Fruit fly (Drosophila melanogaster) whole organism, wandering third instar larva: ENCODE results near the gene CG2021.

Experiments used
- CG9705 ChIP-seq: fragments of 200-800 bp; sonication (Bioruptor generic); optimal IDR thresholded peaks from 2 replicates; lab custom pipeline; 2018; ENCODE audit warnings: missing biosample characterization, mild to moderate bottlenecking, missing genetic modification characterization
- CrebA ChIP-seq: fragments of 200-800 bp; sonication (Bioruptor generic); optimal IDR thresholded peaks from 2 replicates; lab custom pipeline; 2016; ENCODE audit warnings: missing biosample characterization, mild to moderate bottlenecking, missing genetic modification characterization, borderline replicate concordance
- Dif ChIP-seq: fragments of 200-275, 200-300 bp; sonication (Bioruptor generic); optimal IDR thresholded peaks from 2 replicates; lab custom pipeline; 2018; ENCODE audit warnings: missing biosample characterization, missing genetic modification characterization; ENCODE audit not compliant: partially characterized antibody
- GATAd ChIP-seq: sonication (Bioruptor generic); optimal IDR thresholded peaks from 2 replicates; lab custom pipeline; 2016; ENCODE audit warnings: missing biosample characterization, missing genetic modification characterization
- Hnf4 ChIP-seq: fragments of 200-800 bp; sonication (Bioruptor generic); optimal IDR thresholded peaks from 2 replicates; lab custom pipeline; 2016; ENCODE audit warnings: missing biosample characterization, mild to moderate bottlenecking, missing genetic modification characterization
- Hr83 ChIP-seq: fragments of 200-300 bp; sonication (Bioruptor generic); optimal IDR thresholded peaks from 2 replicates; lab custom pipeline; 2016; ENCODE audit warnings: missing biosample characterization, mild to moderate bottlenecking, missing genetic modification characterization, moderate library complexity; ENCODE audit not compliant: poor library complexity, severe bottlenecking
- Jra ChIP-seq: sonication (Bioruptor generic); optimal IDR thresholded peaks from 2 replicates; lab custom pipeline; 2016; ENCODE audit warnings: missing biosample characterization, missing genetic modification characterization
- Mio ChIP-seq: sonication (Bioruptor generic); optimal IDR thresholded peaks from 2 replicates; lab custom pipeline; 2016; ENCODE audit warnings: missing biosample characterization, missing genetic modification characterization
- Myc ChIP-seq: fragments of >200 bp; optimal IDR thresholded peaks from 2 replicates; lab custom pipeline; 2017
- N ChIP-seq: fragments of >200 bp; optimal IDR thresholded peaks from 2 replicates; lab custom pipeline; 2018; ENCODE audit warnings: missing biosample characterization, missing external identifiers, missing genetic modification characterization
- OdsH ChIP-seq: fragments of 200-800 bp; sonication (Bioruptor generic); optimal IDR thresholded peaks from 2 replicates; lab custom pipeline; 2016; ENCODE audit warnings: missing biosample characterization, mild to moderate bottlenecking, missing genetic modification characterization
- Rel ChIP-seq, 2 experiments: fragments of 200-800 bp; sonication (Bioruptor generic) in 1 of 2; optimal IDR thresholded peaks; 2 replicates in 1 of 2; 3 replicates in 1 of 2; lab custom pipeline; 2016 to 2019; ENCODE audit warnings: mild to moderate bottlenecking in 2 of 2, missing biosample characterization in 2 of 2, missing genetic modification characterization in 2 of 2, moderate library complexity in 1 of 2
- Sp1 ChIP-seq: fragments of 200-800 bp; sonication (Bioruptor generic); optimal IDR thresholded peaks from 3 replicates; lab custom pipeline; 2019; ENCODE audit warnings: missing biosample characterization, mild to moderate bottlenecking, missing genetic modification characterization, moderate library complexity
- Vsx2 ChIP-seq: fragments of 200-300, 225-300 bp; sonication (Bioruptor generic); optimal IDR thresholded peaks from 2 replicates; lab custom pipeline; 2018; ENCODE audit warnings: missing biosample characterization, missing genetic modification characterization; ENCODE audit not compliant: partially characterized antibody
- br ChIP-seq: fragments of 200-800 bp; sonication (Bioruptor generic); optimal IDR thresholded peaks from 2 replicates; lab custom pipeline; 2016; ENCODE audit warnings: missing biosample characterization, missing genetic modification characterization
- dl ChIP-seq, 2 experiments: fragments of 175-275, 200-275 bp in 1 of 2; fragments of 200-275 bp in 1 of 2; sonication (Bioruptor generic); optimal IDR thresholded peaks; lab custom pipeline; 2018; ENCODE audit warnings: mild to moderate bottlenecking in 2 of 2, missing biosample characterization in 2 of 2, missing genetic modification characterization in 2 of 2, moderate library complexity in 2 of 2; ENCODE audit not compliant: partially characterized antibody in 2 of 2, insufficient read depth in 1 of 2
- dmrt93B ChIP-seq: fragments of 200-800 bp; sonication (Bioruptor generic); optimal IDR thresholded peaks from 2 replicates; lab custom pipeline; 2018; ENCODE audit warnings: missing biosample characterization, mild to moderate bottlenecking, missing genetic modification characterization
- dsf ChIP-seq: sonication (Bioruptor generic); optimal IDR thresholded peaks from 2 replicates; lab custom pipeline; 2016; ENCODE audit warnings: missing biosample characterization, missing genetic modification characterization, borderline replicate concordance
- foxo ChIP-seq, 2 experiments: fragments of 200-800 bp; sonication (Bioruptor generic); optimal IDR thresholded peaks; 2 replicates in 1 of 2; 3 replicates in 1 of 2; lab custom pipeline; 2016 to 2017; ENCODE audit warnings: missing biosample characterization in 2 of 2, missing genetic modification characterization in 2 of 2
- pan ChIP-seq: fragments of >200 bp; optimal IDR thresholded peaks from 2 replicates; lab custom pipeline; 2017
- psq ChIP-seq: fragments of 200-800 bp; sonication (Bioruptor generic); optimal IDR thresholded peaks from 3 replicates; lab custom pipeline; 2017; ENCODE audit warnings: missing biosample characterization, mild to moderate bottlenecking, missing genetic modification characterization, moderate library complexity
- rgr ChIP-seq: fragments of 200-800 bp; sonication (Bioruptor generic); optimal IDR thresholded peaks from 3 replicates; lab custom pipeline; 2016; ENCODE audit warnings: missing biosample characterization, mild to moderate bottlenecking, missing genetic modification characterization
- sage ChIP-seq: fragments of 200-800 bp; sonication (Bioruptor generic); optimal IDR thresholded peaks from 2 replicates; lab custom pipeline; 2016; ENCODE audit warnings: missing biosample characterization, mild to moderate bottlenecking, missing genetic modification characterization
- sv ChIP-seq: fragments of 200-800 bp; sonication (Bioruptor generic); optimal IDR thresholded peaks from 3 replicates; lab custom pipeline; 2016; ENCODE audit warnings: missing biosample characterization, missing genetic modification characterization
- tai ChIP-seq: sonication (Bioruptor generic); optimal IDR thresholded peaks from 2 replicates; lab custom pipeline; 2016; ENCODE audit warnings: missing biosample characterization, missing genetic modification characterization
- usp ChIP-seq: fragments of >200 bp; optimal IDR thresholded peaks from 2 replicates; lab custom pipeline; 2017; ENCODE audit warnings: missing biosample characterization, missing genetic modification characterization

The CG2021 gene

dm6 chr3L:1794943-1795696, 17.9 kb upstream of the CG2021 start, which contains the start of the genes alpha-Spec, dlt and Cdc37 (continued):
- TF ChIP-seq rgr (GFP tag; lab: Kevin White, UChicago) (peak; percentile 20), tai (GFP tag; lab: Kevin White, UChicago) (no peak), dl (GFP tag; optimal IDR thresholded peaks at IDR 0.05; lab: Kevin White, UChicago; ENCODE audit: insufficient read depth in 1 of 2, partially characterized antibody in 2 of 2) (no peak), sage (GFP tag; lab: Kevin White, UChicago) (no peak), GATAd (GFP tag; lab: Kevin White, UChicago) (no peak), Myc (lab: Kevin White, UChicago) (no peak), foxo (GFP tag; optimal IDR thresholded peaks at IDR 0.05; lab: Kevin White, UChicago) (no peak), dsf (GFP tag; lab: Kevin White, UChicago) (no peak), N (GFP tag; lab: Kevin White, UChicago) (no peak), psq (GFP tag; lab: Kevin White, UChicago) (peak; percentile 2), Jra (GFP tag; lab: Kevin White, UChicago) (no peak), dmrt93B (no peak)

dm6 chr3L:1794164-1794942, 17.1 kb upstream of the CG2021 start:
- no peak for TF ChIP-seq sv (GFP tag; lab: Kevin White, UChicago)
- TF ChIP-seq Rel (GFP tag; optimal IDR thresholded peaks at IDR 0.05; lab: Kevin White, UChicago) = no peak
- TF ChIP-seq Rel (tag; optimal IDR thresholded peaks at IDR 0.05; lab: Kevin White, UChicago) = peak; percentile 28
- TF ChIP-seq Dif (GFP tag; lab: Kevin White, UChicago) = peak; percentile 68
- TF ChIP-seq tai (GFP tag; lab: Kevin White, UChicago) = no peak
- TF ChIP-seq usp (GFP tag; lab: Kevin White, UChicago) = no peak
- peak in 1 of 2 experiments; percentile 37 for TF ChIP-seq dl (GFP tag; optimal IDR thresholded peaks at IDR 0.05; lab: Kevin White, UChicago; ENCODE audit: insufficient read depth in 1 of 2, partially characterized antibody in 2 of 2)
- no peak for TF ChIP-seq br
- no peak for TF ChIP-seq CG9705 (GFP tag; lab: Kevin White, UChicago)
- TF ChIP-seq Sp1 = no peak
- no peak for TF ChIP-seq CrebA
- TF ChIP-seq Vsx2 (GFP tag; lab: Kevin White, UChicago) = no peak
- TF ChIP-seq pan (lab: Kevin White, UChicago) = no peak
- no peak for TF ChIP-seq Mio (GFP tag; lab: Kevin White, UChicago)
- no peak for TF ChIP-seq Myc (lab: Kevin White, UChicago)
- TF ChIP-seq, all 38 proteins: peak for 3

dm6 chr3L:1789339-1789738, 12.1 kb upstream of the CG2021 start:
- TF ChIP-seq Mio (GFP tag; lab: Kevin White, UChicago) (no peak), Hr83 (GFP tag; lab: Kevin White, UChicago) (no peak), CG9705 (GFP tag; lab: Kevin White, UChicago) (no peak), Hnf4 (GFP tag; lab: Kevin White, UChicago) (no peak), CrebA (no peak)

DNA sequence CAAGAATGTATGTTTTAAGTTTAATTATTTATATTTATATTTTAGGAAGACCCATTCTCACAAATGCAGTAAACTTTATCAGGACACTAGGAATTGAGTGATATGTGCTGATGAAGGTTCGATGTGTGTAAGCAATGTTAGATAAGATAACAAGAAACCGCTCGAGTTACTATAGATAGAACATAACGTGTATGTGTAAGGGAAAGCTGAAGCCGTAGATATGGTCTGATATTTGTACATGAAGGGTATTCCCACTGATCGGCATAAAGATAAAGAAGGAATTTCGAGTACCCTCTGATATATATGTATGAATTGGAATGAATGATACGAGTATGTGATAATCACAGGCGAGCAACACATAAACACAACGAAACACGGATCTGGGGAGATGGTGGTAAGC, 6.9 kb upstream of the CG2021 start:
- TF ChIP-seq OdsH (GFP tag; lab: Kevin White, UChicago) (no peak), Rel (GFP tag; optimal IDR thresholded peaks at IDR 0.05; lab: Kevin White, UChicago) (no peak), Rel (tag; optimal IDR thresholded peaks at IDR 0.05; lab: Kevin White, UChicago) (peak; percentile 91)
